Worm (Caenorhabditis elegans): ENCODE data around the gene epg-4.

Gene epg-4

DNA sequence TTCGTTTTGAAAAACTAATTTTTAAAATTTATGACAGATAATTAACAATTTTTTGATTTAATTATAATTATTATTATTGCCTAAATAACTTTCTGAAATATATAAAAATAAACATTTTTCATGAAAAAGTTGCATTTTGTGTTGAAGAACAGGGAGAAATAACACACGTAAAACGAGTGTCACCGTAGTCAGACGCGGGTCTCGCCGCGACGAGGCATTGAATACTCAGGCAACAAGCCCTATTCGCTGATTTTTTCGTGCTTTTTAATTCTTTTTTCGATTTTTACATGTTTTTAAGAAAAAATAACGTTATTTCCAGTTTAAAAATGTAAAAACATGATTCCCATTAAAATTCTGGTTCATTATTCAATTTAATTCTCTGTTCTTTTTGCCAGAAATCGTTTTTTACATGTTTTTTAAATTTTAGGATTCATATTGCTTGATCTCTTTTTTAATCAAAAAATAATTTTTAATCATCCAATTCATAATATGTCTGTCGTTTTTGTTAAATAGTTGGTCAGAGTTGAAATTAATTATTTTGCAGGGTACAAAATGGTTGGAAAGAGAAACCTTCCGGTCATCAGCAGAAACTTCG, 26.0 kb downstream of the epg-4 start, which contains the start of gene rpl-6:
TSS of gene rpl-6 (plus strand) at position 545 of the 595 bp plus-strand sequence.
- peak; percentile 37; the same call in 1 of the 2 replicates for TF ChIP-seq daf-19 (GFP tag; conservative IDR thresholded peaks at IDR 0.05)
- no peak for TF ChIP-seq ceh-82 (tag; optimal IDR thresholded peaks at IDR 0.05)
- TF ChIP-seq zip-11 (GFP tag; IDR thresholded peaks at IDR 0.05) = no peak
- peak; percentile 79 for TF ChIP-seq rbr-2 (tag; optimal IDR thresholded peaks at IDR 0.05)
- TF ChIP-seq nhr-76 (tag; optimal IDR thresholded peaks at IDR 0.05) = no peak
- no peak for TF ChIP-seq Y48G9A.11 (GFP tag; IDR thresholded peaks at IDR 0.05)
- TF ChIP-seq spr-3 (GFP tag; optimal IDR thresholded peaks at IDR 0.05) = no peak
- TF ChIP-seq lin-1 (GFP tag; IDR thresholded peaks at IDR 0.05) = no peak
- TF ChIP-seq zfp-3 (GFP tag; conservative IDR thresholded peaks at IDR 0.05) = peak; percentile 66; the same call in 1 of the 2 replicates
- peak; percentile 91 for TF ChIP-seq mes-2 (tag; optimal IDR thresholded peaks at IDR 0.05; ENCODE audit: poor library complexity, severe bottlenecking)
- TF ChIP-seq ceh-32 (tag; optimal IDR thresholded peaks at IDR 0.05; ENCODE audit: poor library complexity) = no peak
- TF ChIP-seq snpc-1.2 (GFP tag; IDR thresholded peaks at IDR 0.05) = no peak
- peak; percentile 46; the same call in 1 of the 2 replicates for TF ChIP-seq ctbp-1 (GFP tag; IDR thresholded peaks at IDR 0.05)
- no peak for TF ChIP-seq egl-43 (GFP tag; IDR thresholded peaks at IDR 0.05)
- TF ChIP-seq daf-16 (GFP tag; optimal IDR thresholded peaks at IDR 0.05) = no peak
- TF ChIP-seq daf-16 (tag; optimal IDR thresholded peaks at IDR 0.05) = peak; percentile 85
- TF ChIP-seq F37D6.2 (tag; optimal IDR thresholded peaks at IDR 0.05) = peak; percentile 46
- no peak for TF ChIP-seq attf-4 (tag; optimal IDR thresholded peaks at IDR 0.05)
- no peak for TF ChIP-seq dmd-8 (GFP tag; IDR thresholded peaks at IDR 0.05)
- TF ChIP-seq hmg-1.1 (GFP tag; IDR thresholded peaks at IDR 0.05) = peak; percentile 78
- no peak for TF ChIP-seq ztf-11 (tag; optimal IDR thresholded peaks at IDR 0.05)
- TF ChIP-seq tra-1 (GFP tag; IDR thresholded peaks at IDR 0.05) = peak; percentile 20; the same call in 1 of the 2 replicates
- peak; percentile 33 for TF ChIP-seq ama-1 (optimal IDR thresholded peaks at IDR 0.05)
- TF ChIP-seq nhr-48 (tag; optimal IDR thresholded peaks at IDR 0.05) = peak; percentile 24
- TF ChIP-seq egl-27 (tag; optimal IDR thresholded peaks at IDR 0.05) = peak; percentile 23
- peak; percentile 41 for TF ChIP-seq unc-130 (GFP tag; optimal IDR thresholded peaks at IDR 0.05)
- TF ChIP-seq lir-3 (tag; optimal IDR thresholded peaks at IDR 0.05) = no peak
- peak; percentile 87 for TF ChIP-seq nhr-11 (tag; optimal IDR thresholded peaks at IDR 0.05)
- TF ChIP-seq nhr-77 (tag; optimal IDR thresholded peaks at IDR 0.05) = peak; percentile 95
- TF ChIP-seq ces-1 (GFP tag; optimal IDR thresholded peaks at IDR 0.05) = no peak
- TF ChIP-seq pha-4 (GFP tag; IDR thresholded peaks at IDR 0.05) = peak; percentile 24; the same call in 1 of the 2 replicates
- TF ChIP-seq pha-4 (tag; optimal IDR thresholded peaks at IDR 0.05) = peak; percentile 86
- TF ChIP-seq aha-1 (tag) = peak; percentile 99
- no peak for TF ChIP-seq vab-7 (GFP tag; IDR thresholded peaks at IDR 0.05)
- peak in 1 of 2 experiments; percentile 82 for TF ChIP-seq hif-1 (tag; optimal IDR thresholded peaks at IDR 0.05)
- no peak for TF ChIP-seq set-16 (GFP tag; IDR thresholded peaks at IDR 0.05)
- TF ChIP-seq unc-39 (tag; optimal IDR thresholded peaks at IDR 0.05) = no peak
- TF ChIP-seq madf-9 (GFP tag; conservative IDR thresholded peaks at IDR 0.05) = no peak
- TF ChIP-seq nhr-28 (tag; optimal IDR thresholded peaks at IDR 0.05) = peak; percentile 88
- peak in 1 of 2 experiments; percentile 77 for TF ChIP-seq ZK546.5 (tag; optimal IDR thresholded peaks at IDR 0.05)
- TF ChIP-seq Y5F2A.4 (GFP tag; optimal IDR thresholded peaks at IDR 0.05) = no peak
- no peak for TF ChIP-seq nhr-41 (GFP tag; IDR thresholded peaks at IDR 0.05)
- TF ChIP-seq cey-2 (tag; optimal IDR thresholded peaks at IDR 0.05; ENCODE audit: borderline replicate concordance, insufficient read depth) = no peak
- TF ChIP-seq F49E8.2 (tag; optimal IDR thresholded peaks at IDR 0.05; ENCODE audit: borderline replicate concordance) = no peak
- no peak for TF ChIP-seq Y75B8A.6 (GFP tag; IDR thresholded peaks at IDR 0.05)
- TF ChIP-seq nhr-102 (tag; optimal IDR thresholded peaks at IDR 0.05) = peak; percentile 82
- no peak for TF ChIP-seq sdz-12 (GFP tag; optimal IDR thresholded peaks at IDR 0.05)
- TF ChIP-seq ZK337.2 (GFP tag; IDR thresholded peaks at IDR 0.05) = no peak
- peak; percentile 88 for TF ChIP-seq dpl-1 (GFP tag; optimal IDR thresholded peaks at IDR 0.05)
- TF ChIP-seq zfp-2 (tag; optimal IDR thresholded peaks at IDR 0.05) = peak; percentile 81
- no peak for TF ChIP-seq nhr-42 (GFP tag; IDR thresholded peaks at IDR 0.05)
